Worm (Caenorhabditis elegans): Measurements from ENCODE around the gene W03A5.6.
A peak's percentile ranks its signal among the peaks of the same experiment; 100 is the strongest.

The W03A5.6 gene

DNA sequence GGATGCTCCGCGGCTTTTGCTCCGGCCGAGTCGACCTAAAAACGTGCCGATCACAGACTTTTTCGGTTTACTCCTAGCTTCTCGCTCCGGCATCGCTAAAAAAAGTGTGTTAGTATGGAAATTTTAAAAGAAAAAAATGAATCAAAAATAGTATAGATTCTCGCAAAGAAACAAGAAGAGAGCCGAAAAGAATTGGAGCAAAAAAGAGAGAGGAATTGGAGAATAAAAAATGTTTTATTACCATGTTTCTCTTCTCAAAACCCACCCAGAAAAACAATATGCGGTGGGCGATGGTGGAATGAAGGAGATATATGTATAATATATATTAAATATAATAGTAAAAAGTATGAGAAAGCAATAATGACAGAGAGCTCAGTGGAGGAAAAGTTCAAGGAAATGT, at the start of gene W03A5.6:
Gene W03A5.6 (minus strand): TSS at position 101 of the 400 bp plus-strand sequence.
- TF ChIP-seq T22C8.4 (GFP tag; IDR thresholded peaks at IDR 0.05), result no peak
- no peak for TF ChIP-seq ztf-29 (GFP tag; IDR thresholded peaks at IDR 0.05)
- no peak for TF ChIP-seq klf-2 (GFP tag; conservative IDR thresholded peaks at IDR 0.05)
- TF ChIP-seq med-1 (GFP tag; optimal IDR thresholded peaks at IDR 0.05; ENCODE audit: insufficient read depth), result no peak
- no peak for TF ChIP-seq tab-1 (GFP tag; IDR thresholded peaks at IDR 0.05)
- no peak for TF ChIP-seq flt-1 (GFP tag; IDR thresholded peaks at IDR 0.05)

DNA sequence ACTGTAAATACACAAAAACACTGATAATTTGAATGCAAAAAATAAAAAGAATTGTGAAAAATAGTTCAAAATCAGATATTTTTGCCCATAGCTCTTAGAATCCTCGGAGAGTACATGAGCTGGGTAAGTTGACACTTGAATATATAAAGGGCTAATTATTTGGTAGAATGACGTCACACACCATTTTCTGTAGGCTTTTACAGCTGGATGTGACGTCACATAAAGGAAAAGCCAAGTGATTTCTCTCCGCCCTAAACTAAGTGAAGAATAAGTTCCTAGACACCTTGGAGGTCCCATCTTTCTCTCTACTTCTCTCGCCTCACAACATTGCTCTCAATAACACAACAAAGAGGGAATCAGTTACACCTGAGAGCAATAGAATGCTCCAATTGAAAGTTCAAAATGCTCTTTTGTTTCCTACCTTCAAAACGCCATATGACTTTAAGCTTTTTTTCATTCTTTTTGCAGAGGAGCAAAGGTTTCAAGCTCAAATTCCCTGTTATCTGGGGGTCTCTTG, 46.7 kb upstream of the W03A5.6 start, which contains the start of gene osg-1:
Gene osg-1 (plus strand): TSS at position 467 of the 517 bp plus-strand sequence.
- TF ChIP-seq klf-2 (GFP tag; conservative IDR thresholded peaks at IDR 0.05), result no peak
- no peak for TF ChIP-seq tab-1 (GFP tag; IDR thresholded peaks at IDR 0.05)
- TF ChIP-seq ztf-23 (GFP tag; IDR thresholded peaks at IDR 0.05), result no peak
- no peak for TF ChIP-seq ztf-29 (GFP tag; IDR thresholded peaks at IDR 0.05)
- TF ChIP-seq T22C8.4 (GFP tag; IDR thresholded peaks at IDR 0.05), result no peak
- TF ChIP-seq flt-1 (GFP tag; IDR thresholded peaks at IDR 0.05), result no peak
- no peak for TF ChIP-seq ref-1 (GFP tag; conservative IDR thresholded peaks at IDR 0.05)
- TF ChIP-seq med-1 (GFP tag; optimal IDR thresholded peaks at IDR 0.05; ENCODE audit: insufficient read depth), result no peak
- no peak for TF ChIP-seq cog-1 (tag; optimal IDR thresholded peaks at IDR 0.05)

DNA sequence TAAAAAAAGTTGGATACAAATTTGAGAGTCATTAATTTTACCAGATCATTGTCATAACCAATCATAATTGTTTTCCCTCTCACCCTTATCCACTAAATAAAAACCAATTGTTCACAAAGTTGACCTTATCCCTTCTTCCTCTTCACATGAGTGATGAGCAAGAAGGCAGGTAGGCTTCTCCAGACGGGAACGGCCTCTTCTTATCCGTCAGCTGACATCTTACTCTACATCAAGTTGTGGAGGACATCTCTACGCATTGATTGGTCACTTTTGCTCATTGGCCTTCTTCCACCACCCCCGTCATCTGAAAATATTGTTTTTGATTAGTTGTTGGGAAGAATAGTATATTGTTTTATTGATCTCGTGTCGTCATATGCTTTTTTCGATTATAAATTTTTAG, 45.9 kb upstream of the W03A5.6 start:
- TF ChIP-seq ztf-29 (GFP tag; IDR thresholded peaks at IDR 0.05), result no peak

DNA sequence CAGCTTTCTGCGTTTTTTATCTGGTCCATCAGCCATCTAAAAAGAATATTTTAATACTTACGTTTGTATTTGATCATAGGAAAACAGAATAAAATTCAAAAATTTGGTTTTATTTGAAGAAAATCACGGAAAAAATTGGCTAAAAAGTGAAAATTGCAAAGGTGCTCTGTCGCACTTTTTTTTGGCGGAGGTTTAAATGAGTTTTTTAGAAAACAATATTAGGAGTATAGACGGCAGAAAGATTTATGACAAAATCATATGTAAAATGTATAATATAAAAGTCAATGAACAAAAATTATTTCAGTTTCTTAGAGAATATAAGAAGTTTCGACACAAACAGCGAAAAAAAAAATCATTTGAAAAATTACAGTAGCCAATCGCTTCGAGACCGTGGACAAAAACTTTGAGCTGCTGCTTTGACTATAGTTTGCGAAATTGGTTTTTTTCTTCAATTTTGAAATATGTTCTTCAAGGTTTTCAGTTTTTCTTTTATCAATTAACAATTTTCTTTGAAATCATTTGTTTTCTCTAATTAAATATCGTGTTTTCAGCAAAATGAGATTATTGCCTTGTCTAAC, 43.4 kb upstream of the W03A5.6 start, which contains the start of the genes R02F2.7 and R02F2.4:
Gene R02F2.7 (minus strand): TSS at position 36 of the 578 bp plus-strand sequence.
Gene R02F2.4 (plus strand): TSS at position 552 of the 578 bp plus-strand sequence.
- no peak for TF ChIP-seq ztf-23 (GFP tag; IDR thresholded peaks at IDR 0.05)

DNA sequence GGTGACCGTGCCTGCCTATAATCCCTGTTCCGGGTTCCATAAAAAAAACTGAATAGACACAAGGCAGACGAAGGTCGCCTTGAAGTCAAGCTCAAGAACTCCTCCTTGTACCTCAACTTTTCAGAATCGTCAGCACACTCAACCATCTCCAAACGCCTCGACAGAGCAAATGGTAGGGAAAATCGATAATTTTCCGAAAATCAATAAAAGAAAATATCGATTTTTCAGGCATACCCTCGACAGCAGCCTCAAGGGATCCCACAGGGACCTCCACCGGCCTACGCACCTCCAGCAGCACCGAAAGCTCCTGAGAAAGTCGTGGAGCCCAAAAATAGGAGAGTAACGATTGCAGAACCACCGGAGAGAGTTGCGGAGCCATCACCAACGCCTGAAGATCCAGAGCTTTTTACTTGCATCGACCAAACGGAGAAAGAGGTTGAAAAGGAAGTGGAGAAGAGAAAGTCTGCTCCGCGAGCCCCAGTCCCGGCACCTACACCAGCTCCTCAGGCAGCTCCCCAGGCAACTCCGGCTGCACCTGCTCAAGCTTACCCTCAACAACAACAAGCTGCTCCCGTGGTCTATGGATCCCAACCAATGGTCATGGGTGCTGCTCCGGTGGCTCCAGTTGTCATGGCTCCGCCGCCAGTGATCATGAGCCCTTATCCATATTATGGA, 39.2 kb upstream of the W03A5.6 start:
- TF ChIP-seq ztf-23 (GFP tag; IDR thresholded peaks at IDR 0.05) (no peak), flt-1 (GFP tag; IDR thresholded peaks at IDR 0.05) (no peak), ztf-29 (GFP tag; IDR thresholded peaks at IDR 0.05) (no peak), T22C8.4 (GFP tag; IDR thresholded peaks at IDR 0.05) (peak; percentile 74), ref-1 (GFP tag; conservative IDR thresholded peaks at IDR 0.05) (no peak)

DNA sequence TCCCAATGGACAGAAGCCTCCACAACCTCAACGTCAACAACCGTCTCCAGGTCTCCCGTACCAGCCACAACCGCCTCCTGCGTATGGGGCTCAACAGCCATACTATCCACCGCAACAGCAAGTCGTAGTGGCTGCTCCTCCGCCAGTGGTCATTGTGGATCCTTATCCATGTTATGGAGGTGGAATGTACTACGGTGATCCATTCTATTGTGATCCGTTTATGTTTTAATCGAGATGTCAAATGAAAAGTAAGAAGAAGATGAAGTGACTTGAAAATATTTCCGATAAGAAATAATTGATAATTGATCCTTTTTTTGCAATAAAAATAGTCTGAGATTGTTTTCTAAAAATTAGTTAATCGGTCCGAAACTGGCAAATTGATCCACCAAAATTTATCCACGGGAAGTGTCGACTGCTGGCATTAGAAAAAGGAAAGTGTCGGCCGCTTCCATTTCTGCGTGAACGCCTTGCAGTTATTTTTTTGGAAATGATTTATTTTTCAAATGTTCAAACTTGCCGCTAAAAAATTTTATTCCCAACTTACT, 38.5 kb upstream of the W03A5.6 start, which contains the start of the genes R02F2.6 and R02F2.5:
Gene R02F2.6 (minus strand): TSS at position 101 of the 545 bp plus-strand sequence.
Gene R02F2.5 (plus strand): TSS at position 495 of the 545 bp plus-strand sequence.
- no peak for TF ChIP-seq T22C8.4 (GFP tag; IDR thresholded peaks at IDR 0.05)
- TF ChIP-seq med-1 (GFP tag; optimal IDR thresholded peaks at IDR 0.05; ENCODE audit: insufficient read depth), result no peak
- no peak for TF ChIP-seq klf-2 (GFP tag; conservative IDR thresholded peaks at IDR 0.05)
- TF ChIP-seq cog-1 (tag; optimal IDR thresholded peaks at IDR 0.05), result no peak
- TF ChIP-seq tab-1 (GFP tag; IDR thresholded peaks at IDR 0.05), result no peak
- no peak for TF ChIP-seq ref-1 (GFP tag; conservative IDR thresholded peaks at IDR 0.05)
- TF ChIP-seq ztf-23 (GFP tag; IDR thresholded peaks at IDR 0.05), result no peak
- no peak for TF ChIP-seq ztf-29 (GFP tag; IDR thresholded peaks at IDR 0.05)
- TF ChIP-seq flt-1 (GFP tag; IDR thresholded peaks at IDR 0.05), result no peak

DNA sequence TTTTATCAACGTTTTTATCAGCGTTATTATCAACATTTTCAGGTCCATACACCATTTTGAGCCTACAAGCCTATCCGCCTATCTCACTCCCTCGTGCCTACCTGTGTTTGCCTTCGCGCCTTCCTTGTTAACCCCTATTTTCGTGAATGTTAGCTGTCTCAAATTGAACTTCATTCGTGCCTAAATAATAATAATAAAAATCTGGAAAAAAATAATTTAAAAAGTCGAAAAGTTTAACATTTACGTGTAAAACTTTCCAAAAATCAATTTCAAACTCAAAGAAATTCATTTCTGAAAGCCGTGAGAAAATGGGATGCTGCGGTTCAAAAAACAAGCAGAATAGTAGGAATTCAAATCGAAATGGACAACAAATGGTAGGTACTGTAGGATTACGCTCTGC, 37.6 kb upstream of the W03A5.6 start, which contains the start of gene R02F2.10:
Gene R02F2.10 (plus strand): TSS at position 301 of the 400 bp plus-strand sequence.
- TF ChIP-seq ztf-29 (GFP tag; IDR thresholded peaks at IDR 0.05) (no peak), tab-1 (GFP tag; IDR thresholded peaks at IDR 0.05) (no peak), cog-1 (tag; optimal IDR thresholded peaks at IDR 0.05) (no peak), flt-1 (GFP tag; IDR thresholded peaks at IDR 0.05) (no peak), ztf-23 (GFP tag; IDR thresholded peaks at IDR 0.05) (no peak), ref-1 (GFP tag; conservative IDR thresholded peaks at IDR 0.05) (no peak), med-1 (GFP tag; optimal IDR thresholded peaks at IDR 0.05; ENCODE audit: insufficient read depth) (no peak), T22C8.4 (GFP tag; IDR thresholded peaks at IDR 0.05) (no peak), klf-2 (GFP tag; conservative IDR thresholded peaks at IDR 0.05) (no peak)

DNA sequence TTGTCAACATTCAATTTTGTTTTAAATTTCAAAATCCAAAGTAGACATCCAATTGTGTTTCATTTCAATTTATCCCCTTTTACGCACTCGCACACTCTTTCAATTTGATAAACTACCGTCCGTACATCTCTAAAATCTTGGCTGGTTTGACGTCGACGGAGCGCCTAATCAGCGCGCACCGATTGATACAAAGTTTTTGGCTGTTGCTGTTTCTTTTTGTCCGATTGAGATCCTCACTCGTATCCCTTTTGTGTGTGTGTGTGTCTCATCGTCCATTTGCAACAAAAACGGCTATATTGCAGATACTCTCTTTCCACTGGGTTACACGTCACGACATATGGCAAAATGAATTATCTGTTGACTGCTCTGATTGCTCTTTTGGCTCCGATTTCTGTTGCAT, 33.7 kb upstream of the W03A5.6 start, which contains the start of gene lon-1:
Gene lon-1 (plus strand): TSS at position 301 of the 400 bp plus-strand sequence.
- TF ChIP-seq klf-2 (GFP tag; conservative IDR thresholded peaks at IDR 0.05), result no peak

DNA sequence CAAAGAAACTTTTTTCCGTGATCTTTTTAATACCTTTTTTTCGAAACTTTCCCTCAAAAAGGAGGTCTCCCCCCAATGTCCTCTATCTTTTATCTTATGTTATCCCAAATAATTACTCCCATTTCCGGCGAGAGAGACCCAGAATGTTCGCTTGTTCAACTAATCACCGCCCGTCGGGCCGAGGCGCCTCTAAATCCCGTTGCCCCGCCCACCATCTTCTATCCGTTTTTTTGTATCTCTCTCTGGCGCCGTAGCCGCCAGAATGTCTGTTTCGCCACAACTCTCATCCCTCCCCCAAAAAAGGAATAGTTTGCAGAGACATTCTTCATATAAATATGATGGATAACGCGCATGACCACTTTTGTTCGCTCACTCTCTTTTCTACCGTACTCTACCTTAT, 32.3 kb upstream of the W03A5.6 start:
- TF ChIP-seq T22C8.4 (GFP tag; IDR thresholded peaks at IDR 0.05) (no peak), klf-2 (GFP tag; conservative IDR thresholded peaks at IDR 0.05) (no peak)

DNA sequence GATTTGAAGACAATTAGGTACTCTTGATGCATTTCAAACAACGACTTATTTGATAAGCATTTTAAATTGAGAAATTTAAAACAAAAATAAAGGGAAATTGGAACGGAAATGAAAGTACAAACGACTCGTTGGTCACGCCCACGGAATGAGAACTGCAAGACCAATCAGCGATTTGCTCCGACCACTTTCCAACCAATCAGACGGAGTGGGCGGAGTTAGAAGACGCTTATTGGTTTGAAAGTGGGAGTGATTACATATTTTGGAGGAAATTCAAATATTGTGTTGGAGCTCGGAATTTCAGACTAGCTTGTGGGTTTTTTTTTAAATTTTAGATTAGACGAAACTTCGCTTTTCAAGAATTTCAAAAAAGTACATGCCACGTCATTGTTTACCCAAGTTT, 28.6 kb upstream of the W03A5.6 start:
- TF ChIP-seq med-1 (GFP tag; optimal IDR thresholded peaks at IDR 0.05; ENCODE audit: insufficient read depth) (no peak), tab-1 (GFP tag; IDR thresholded peaks at IDR 0.05) (no peak), cog-1 (tag; optimal IDR thresholded peaks at IDR 0.05) (no peak), flt-1 (GFP tag; IDR thresholded peaks at IDR 0.05) (no peak), klf-2 (GFP tag; conservative IDR thresholded peaks at IDR 0.05) (no peak), ztf-29 (GFP tag; IDR thresholded peaks at IDR 0.05) (no peak), ref-1 (GFP tag; conservative IDR thresholded peaks at IDR 0.05) (no peak), ztf-23 (GFP tag; IDR thresholded peaks at IDR 0.05) (no peak), T22C8.4 (GFP tag; IDR thresholded peaks at IDR 0.05) (no peak)
